Fruit fly (Drosophila melanogaster) whole organism, embryonic: ENCODE results near the gene Sfp33A4.

ENCODE experiments used
- CG10565 ChIP-seq: fragments of 200-800 bp; sonication (Bioruptor generic); optimal IDR thresholded peaks from 3 replicates; lab custom pipeline; 2016; ENCODE audit warnings: missing biosample characterization, mild to moderate bottlenecking, missing genetic modification characterization
- CG11093 ChIP-seq: fragments of 200-800 bp; sonication (Bioruptor generic); IDR thresholded peaks from 3 replicates; pipeline ENCODE4 v1.3.6; 2022; ENCODE audit warnings: missing biosample characterization, missing genetic modification characterization
- CG11247 ChIP-seq: fragments of 200-800 bp; sonication (Bioruptor generic); IDR thresholded peaks from 2 replicates; pipeline ENCODE4 v1.3.6; 2022; ENCODE audit warnings: missing biosample characterization, missing genetic modification characterization
- CG11504 ChIP-seq: fragments of 200-800 bp; sonication (Bioruptor generic); optimal IDR thresholded peaks from 3 replicates; lab custom pipeline; 2019; ENCODE audit warnings: missing biosample characterization, mild to moderate bottlenecking, missing genetic modification characterization, moderate library complexity
- CG12104 ChIP-seq: fragments of 200-800 bp; sonication (Bioruptor generic); optimal IDR thresholded peaks from 3 replicates; lab custom pipeline; 2016; ENCODE audit warnings: missing biosample characterization, missing genetic modification characterization
- CG12299 ChIP-seq: fragments of 200-800 bp; sonication (Bioruptor generic); optimal IDR thresholded peaks from 2 replicates; lab custom pipeline; 2018; ENCODE audit warnings: missing biosample characterization, mild to moderate bottlenecking, missing genetic modification characterization
- CG13123 ChIP-seq: fragments of 200-800 bp; sonication (Bioruptor generic); optimal IDR thresholded peaks from 2 replicates; lab custom pipeline; 2016; ENCODE audit warnings: missing biosample characterization, missing genetic modification characterization
- CG14965 ChIP-seq: fragments of 200-800 bp; sonication (Bioruptor generic); optimal IDR thresholded peaks from 2 replicates; lab custom pipeline; 2016; ENCODE audit warnings: missing biosample characterization, missing genetic modification characterization, borderline replicate concordance
- CG15073 ChIP-seq: fragments of 200-800 bp; sonication (Bioruptor generic); optimal IDR thresholded peaks from 2 replicates; lab custom pipeline; 2016; ENCODE audit warnings: missing biosample characterization, missing genetic modification characterization
- CG1603 ChIP-seq: fragments of 200-800 bp; sonication (Bioruptor generic); optimal IDR thresholded peaks from 2 replicates; lab custom pipeline; 2019; ENCODE audit warnings: missing biosample characterization, mild to moderate bottlenecking, missing genetic modification characterization, moderate library complexity
- CG16779 ChIP-seq: fragments of 200-800 bp; sonication (Bioruptor generic); IDR thresholded peaks from 2 replicates; pipeline ENCODE4 v1.3.6; 2022; ENCODE audit warnings: missing biosample characterization, missing genetic modification characterization
- CG30431 ChIP-seq: fragments of 200-800 bp; sonication (Bioruptor generic); optimal IDR thresholded peaks from 2 replicates; lab custom pipeline; 2017; ENCODE audit warnings: missing biosample characterization, missing genetic modification characterization
- CG31441 ChIP-seq: fragments of 200-800 bp; sonication (Bioruptor generic); IDR thresholded peaks from 2 replicates; pipeline ENCODE4 v1.3.6; 2022; ENCODE audit warnings: missing biosample characterization, missing genetic modification characterization
- CG6175 ChIP-seq: fragments of 200-800 bp; sonication (Bioruptor generic); IDR thresholded peaks from 3 replicates; pipeline ENCODE4 v1.3.6; 2022; ENCODE audit warnings: missing biosample characterization, missing genetic modification characterization
- CG6654 ChIP-seq: fragments of 200-800 bp; sonication (Bioruptor generic); optimal IDR thresholded peaks from 2 replicates; lab custom pipeline; 2017; ENCODE audit warnings: missing biosample characterization, mild to moderate bottlenecking, missing genetic modification characterization
- CG6683 ChIP-seq: fragments of 200-800 bp; sonication (Bioruptor generic); optimal IDR thresholded peaks from 2 replicates; lab custom pipeline; 2017; ENCODE audit warnings: missing biosample characterization, mild to moderate bottlenecking, missing genetic modification characterization, missing genetic modification reagents
- CG7963 ChIP-seq: fragments of 200-800 bp; sonication (Bioruptor generic); IDR thresholded peaks from 3 replicates; pipeline ENCODE4 v1.3.6; 2022; ENCODE audit warnings: missing biosample characterization, missing genetic modification characterization; ENCODE audit not compliant: partially characterized antibody
- CTCF ChIP-seq: fragments of 200-800 bp; sonication (Bioruptor generic); optimal IDR thresholded peaks from 2 replicates; lab custom pipeline; 2017; ENCODE audit warnings: missing biosample characterization, mild to moderate bottlenecking, missing genetic modification characterization, moderate library complexity
- Chrac-16 ChIP-seq: fragments of 200-800 bp; sonication (Bioruptor generic); optimal IDR thresholded peaks from 3 replicates; lab custom pipeline; 2016; ENCODE audit warnings: missing biosample characterization, missing genetic modification characterization
- Doc2 ChIP-seq: fragments of 200-800 bp; sonication (Bioruptor generic); IDR thresholded peaks from 2 replicates; pipeline ENCODE4 v1.3.6; 2022; ENCODE audit warnings: missing biosample characterization, missing genetic modification characterization
- Doc3 ChIP-seq: fragments of 200-800 bp; sonication (Bioruptor generic); IDR thresholded peaks from 3 replicates; pipeline ENCODE4 v1.3.6; 2022; ENCODE audit warnings: missing biosample characterization, missing genetic modification characterization; ENCODE audit not compliant: partially characterized antibody
- E2f2 ChIP-seq: fragments of 200-800 bp; sonication (Bioruptor generic); IDR thresholded peaks from 2 replicates; pipeline ENCODE4 v1.3.6; 2022; ENCODE audit warnings: missing biosample characterization, missing genetic modification characterization
- Eip74EF ChIP-seq, 2 experiments: fragments of 200-800 bp in 1 of 2; fragments of >200 bp in 1 of 2; sonication (Bioruptor generic) in 1 of 2; optimal IDR thresholded peaks; 2 replicates each; lab custom pipeline; 2017 to 2019; ENCODE audit warnings: missing biosample characterization in 2 of 2, missing genetic modification characterization in 2 of 2, mild to moderate bottlenecking in 1 of 2, moderate library complexity in 1 of 2
- H15 ChIP-seq: fragments of 200-800 bp; sonication (Bioruptor generic); IDR thresholded peaks from 3 replicates; pipeline ENCODE4 v1.3.6; 2022; ENCODE audit warnings: missing biosample characterization, missing genetic modification characterization
- Hr3 ChIP-seq: fragments of 200-800 bp; sonication (Bioruptor generic); optimal IDR thresholded peaks from 3 replicates; lab custom pipeline; 2016; ENCODE audit warnings: missing biosample characterization, missing genetic modification characterization
- Lpt ChIP-seq: fragments of >200 bp; optimal IDR thresholded peaks from 2 replicates; lab custom pipeline; 2018; ENCODE audit warnings: missing biosample characterization, missing genetic modification characterization
- Optix ChIP-seq: fragments of 200-800 bp; sonication (Bioruptor generic); IDR thresholded peaks from 3 replicates; pipeline ENCODE4 v1.3.6; 2022; ENCODE audit warnings: missing biosample characterization, missing genetic modification characterization
- PHDP ChIP-seq: fragments of 200-800 bp; sonication (Bioruptor generic); optimal IDR thresholded peaks from 3 replicates; lab custom pipeline; 2018; ENCODE audit warnings: missing biosample characterization, mild to moderate bottlenecking, missing genetic modification characterization, moderate library complexity
- Ravus ChIP-seq: fragments of 200-800 bp; sonication (Bioruptor generic); IDR thresholded peaks from 2 replicates; pipeline ENCODE4 v1.3.6; 2022; ENCODE audit warnings: missing biosample characterization, missing genetic modification characterization
- Rx ChIP-seq: fragments of 200-800 bp; sonication (Bioruptor generic); IDR thresholded peaks from 2 replicates; pipeline ENCODE4 v1.3.6; 2022; ENCODE audit warnings: missing biosample characterization, missing genetic modification characterization
- corto ChIP-seq: fragments of 200-800 bp; sonication (Bioruptor generic); optimal IDR thresholded peaks from 2 replicates; lab custom pipeline; 2016; ENCODE audit warnings: missing biosample characterization, mild to moderate bottlenecking, missing genetic modification characterization, moderate library complexity
- dimm ChIP-seq: fragments of 200-800 bp; sonication (Bioruptor generic); IDR thresholded peaks from 2 replicates; pipeline ENCODE4 v1.3.6; 2022; ENCODE audit warnings: missing biosample characterization, missing genetic modification characterization
- dpn ChIP-seq, 2 experiments: fragments of 200-800 bp; sonication (Bioruptor generic); optimal IDR thresholded peaks; 3 replicates each; lab custom pipeline; 2016; ENCODE audit warnings: missing biosample characterization in 2 of 2, missing genetic modification characterization in 2 of 2
- ems ChIP-seq: fragments of 200-800 bp; sonication (Bioruptor generic); optimal IDR thresholded peaks from 3 replicates; lab custom pipeline; 2016; ENCODE audit warnings: missing biosample characterization, missing genetic modification characterization
- ind ChIP-seq: fragments of 200-800 bp; sonication (Bioruptor generic); optimal IDR thresholded peaks from 3 replicates; lab custom pipeline; 2016; ENCODE audit warnings: missing biosample characterization, missing genetic modification characterization
- insv ChIP-seq, 2 experiments: fragments of 200-800 bp; sonication (Bioruptor generic); optimal IDR thresholded peaks; 3 replicates each; lab custom pipeline; 2016 to 2018; ENCODE audit warnings: missing biosample characterization in 2 of 2, missing genetic modification characterization in 2 of 2
- jing ChIP-seq: fragments of 200-800 bp; sonication (Bioruptor generic); optimal IDR thresholded peaks from 2 replicates; lab custom pipeline; 2018; ENCODE audit warnings: missing biosample characterization, mild to moderate bottlenecking, missing genetic modification characterization
- jumu ChIP-seq: fragments of 200-800 bp; sonication (Bioruptor generic); optimal IDR thresholded peaks from 3 replicates; lab custom pipeline; 2016; ENCODE audit warnings: missing biosample characterization, missing genetic modification characterization
- lmd ChIP-seq: fragments of 200-800 bp; sonication (Bioruptor generic); IDR thresholded peaks from 2 replicates; pipeline ENCODE4 v1.3.6; 2022; ENCODE audit warnings: missing biosample characterization, missing genetic modification characterization
- maf-S ChIP-seq: fragments of 200-800 bp; sonication (Bioruptor generic); optimal IDR thresholded peaks from 2 replicates; lab custom pipeline; 2016; ENCODE audit warnings: missing biosample characterization, missing genetic modification characterization
- nmo ChIP-seq: fragments of 200-800 bp; sonication (Bioruptor generic); optimal IDR thresholded peaks from 2 replicates; lab custom pipeline; 2018; ENCODE audit warnings: missing biosample characterization, mild to moderate bottlenecking, missing genetic modification characterization, moderate library complexity
- nom ChIP-seq: fragments of 200-800 bp; sonication (Bioruptor generic); optimal IDR thresholded peaks from 2 replicates; lab custom pipeline; 2017; ENCODE audit warnings: missing biosample characterization, missing genetic modification characterization, mild to moderate bottlenecking, moderate library complexity, missing genetic modification reagents
- pan ChIP-seq, 4 experiments: fragments of >200 bp in 3 of 4; fragments of 200-800 bp in 1 of 4; sonication (Bioruptor generic) in 1 of 4; optimal IDR thresholded peaks in 3 of 4; IDR thresholded peaks in 1 of 4; 2 replicates each; pipeline versions ENCODE4 v1.3.6 to Lab custom; 2017 to 2022; ENCODE audit warnings: missing biosample characterization in 2 of 4, missing genetic modification characterization in 2 of 4, mixed read lengths in 1 of 4
- pho ChIP-seq: fragments of 200-800 bp; sonication (Bioruptor generic); optimal IDR thresholded peaks from 2 replicates; lab custom pipeline; 2016; ENCODE audit warnings: missing biosample characterization, missing genetic modification characterization
- row ChIP-seq: fragments of 200-800 bp; sonication (Bioruptor generic); IDR thresholded peaks from 3 replicates; pipeline ENCODE4 v1.3.6; 2022; ENCODE audit warnings: missing biosample characterization, missing genetic modification characterization
- shn ChIP-seq: fragments of 200-800 bp; sonication (Bioruptor generic); optimal IDR thresholded peaks from 3 replicates; lab custom pipeline; 2016; ENCODE audit warnings: missing biosample characterization, missing genetic modification characterization
- ssp ChIP-seq: fragments of 200-800 bp; sonication (Bioruptor generic); IDR thresholded peaks from 2 replicates; pipeline ENCODE4 v1.3.6; 2022; ENCODE audit warnings: missing biosample characterization, missing genetic modification characterization
- unc-4 ChIP-seq: fragments of 200-800 bp; sonication (Bioruptor generic); IDR thresholded peaks from 2 replicates; pipeline ENCODE4 v1.3.6; 2022; ENCODE audit warnings: missing biosample characterization, missing genetic modification characterization; ENCODE audit not compliant: partially characterized antibody
- vvl ChIP-seq: fragments of 200-800 bp; sonication (Bioruptor generic); IDR thresholded peaks from 2 replicates; pipeline ENCODE4 v1.3.6; 2022; ENCODE audit warnings: missing biosample characterization, missing genetic modification characterization

Gene Sfp33A4

DNA sequence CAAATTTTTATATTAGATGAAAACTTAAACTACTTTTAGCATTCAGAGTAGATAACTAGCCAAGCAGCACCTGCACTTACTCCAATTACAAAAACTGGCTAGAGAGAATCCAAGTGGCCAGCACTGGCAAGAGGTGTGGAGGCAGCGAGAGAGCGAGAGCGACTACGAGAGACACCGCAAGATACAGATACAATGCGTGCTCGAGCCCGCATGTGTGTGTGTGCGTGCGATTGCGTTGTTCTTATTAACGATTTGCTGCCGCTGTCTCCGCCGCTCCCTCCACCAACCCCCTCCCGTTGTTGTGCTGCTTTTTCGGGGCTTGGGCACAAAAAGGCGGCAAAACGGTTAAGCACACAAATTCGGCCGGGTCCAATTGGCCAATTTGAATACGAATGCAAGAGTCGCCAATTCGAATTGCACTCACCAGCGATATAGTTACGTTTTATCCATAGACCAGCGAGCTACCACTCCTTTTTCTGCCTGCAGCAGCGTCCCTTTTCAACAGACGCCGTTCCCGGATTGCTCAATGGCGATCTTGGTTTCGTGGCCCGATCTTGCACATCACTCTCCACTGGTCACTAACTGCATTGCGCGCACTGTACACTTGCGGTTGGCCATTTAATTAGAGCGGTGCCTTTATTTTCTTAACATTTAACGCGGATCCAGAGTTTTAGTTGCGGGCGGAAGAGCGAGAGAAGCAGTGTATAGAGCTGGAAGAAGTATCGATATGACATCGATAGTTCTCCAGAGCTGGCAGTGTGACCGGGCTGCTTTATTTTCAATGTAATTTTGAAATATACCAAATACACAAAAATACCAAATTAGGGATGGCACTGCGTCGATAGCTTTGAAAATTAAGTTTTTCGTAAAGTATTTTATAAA lies 28.1 kb upstream of the Sfp33A4 start, which contains the start of gene crol (continued):
- TF ChIP-seq CG14965 (GFP tag; lab: Kevin White, UChicago) (no peak), Doc3 (GFP tag; lab: Robert Waterston, UW) (peak; percentile 76), CG11247 (GFP tag; lab: Robert Waterston, UW) (no peak), Hr3 (peak; percentile 36), ems (no peak), PHDP (tag; lab: Kevin White, UChicago) (no peak), pho (GFP tag; lab: Kevin White, UChicago) (no peak), Ravus (GFP tag; lab: Robert Waterston, UW) (no peak), nom (peak; percentile 66), maf-S (no peak), Rx (GFP tag; lab: Robert Waterston, UW) (no peak), insv (GFP tag; optimal IDR thresholded peaks at IDR 0.05; lab: Kevin White, UChicago) (peak in 1 of 2 experiments; percentile 82), CG31441 (GFP tag; lab: Robert Waterston, UW) (peak; percentile 35; the same call in 1 of the 2 replicates), CG6654 (no peak), H15 (GFP tag; lab: Robert Waterston, UW) (no peak), CG13123 (GFP tag; lab: Kevin White, UChicago) (no peak), CG6683 (GFP tag; lab: Kevin White, UChicago) (no peak), E2f2 (GFP tag; lab: Robert Waterston, UW) (peak; percentile 49; the same call in 1 of the 2 replicates), jumu (GFP tag; lab: Kevin White, UChicago) (peak; percentile 30), pan (optimal IDR thresholded peaks at IDR 0.05; lab: Kevin White, UChicago) (no peak), pan (GFP tag; optimal IDR thresholded peaks at IDR 0.05 in 1 of 2, IDR thresholded peaks at IDR 0.05 in 1 of 2) (peak in 1 of 2 experiments; percentile 20), row (GFP tag; lab: Robert Waterston, UW) (peak; percentile 85), ind (GFP tag; lab: Kevin White, UChicago) (no peak), Eip74EF (GFP tag; optimal IDR thresholded peaks at IDR 0.05; lab: Kevin White, UChicago) (no peak), CG12104 (GFP tag; lab: Kevin White, UChicago) (no peak), CG15073 (GFP tag; lab: Kevin White, UChicago) (no peak), corto (no peak), ssp (GFP tag; lab: Robert Waterston, UW) (no peak), CG11093 (GFP tag; lab: Robert Waterston, UW) (no peak), Chrac-16 (GFP tag; lab: Kevin White, UChicago) (no peak), CG16779 (GFP tag; lab: Robert Waterston, UW) (no peak), Optix (GFP tag; lab: Robert Waterston, UW) (no peak), CG6175 (GFP tag; lab: Robert Waterston, UW) (peak; percentile 91), Doc2 (GFP tag; lab: Robert Waterston, UW) (no peak), CTCF (GFP tag; lab: Kevin White, UChicago) (peak; percentile 20), Lpt (no peak), nmo (GFP tag; lab: Kevin White, UChicago) (peak; percentile 50), dpn (GFP tag; optimal IDR thresholded peaks at IDR 0.05; lab: Kevin White, UChicago) (no peak), CG12299 (no peak), CG30431 (no peak), unc-4 (peak; percentile 89), lmd (GFP tag; lab: Robert Waterston, UW) (no peak; the same call in 1 of the 2 replicates), vvl (GFP tag; lab: Robert Waterston, UW) (peak; percentile 21; the same call in 1 of the 2 replicates), jing (GFP tag; lab: Kevin White, UChicago) (no peak), CG10565 (GFP tag; lab: Kevin White, UChicago) (no peak), CG7963 (peak; percentile 74), dimm (no peak), shn (GFP tag; lab: Kevin White, UChicago) (no peak), CG1603 (peak; percentile 59), CG11504 (peak; percentile 37)
